Fruit fly (Drosophila melanogaster): ENCODE measurements around the gene CG12379.

The CG12379 gene

dm6 chrX:15697581-15698208 is 36.1 kb downstream of the CG12379 start (continued):
- TF ChIP-seq Lpt (GFP tag; optimal IDR thresholded peaks at IDR 0.05), result peak; percentile 86
- peak; percentile 75 for TF ChIP-seq net (GFP tag; optimal IDR thresholded peaks at IDR 0.05)
- TF ChIP-seq Ets96B (tag; optimal IDR thresholded peaks at IDR 0.05), result peak; percentile 86
- peak; percentile 67 for TF ChIP-seq Hr4 (GFP tag; optimal IDR thresholded peaks at IDR 0.05)
- TF ChIP-seq Sox14 (GFP tag; optimal IDR thresholded peaks at IDR 0.05), result peak; percentile 68
- no peak for TF ChIP-seq CG16779 (tag; optimal IDR thresholded peaks at IDR 0.05)
- peak; percentile 92 for TF ChIP-seq achi (GFP tag; optimal IDR thresholded peaks at IDR 0.05)
- peak; percentile 93 for TF ChIP-seq Eip78C (GFP tag)
- peak; percentile 83 for TF ChIP-seq CG10669 (GFP tag; optimal IDR thresholded peaks at IDR 0.05)
- no peak for TF ChIP-seq Hr38 (GFP tag; optimal IDR thresholded peaks at IDR 0.05)
- peak; percentile 66 for TF ChIP-seq Blimp-1 (GFP tag; optimal IDR thresholded peaks at IDR 0.05)
- peak; percentile 59 for TF ChIP-seq Ets21C (GFP tag; optimal IDR thresholded peaks at IDR 0.05)
- peak; percentile 67 for TF ChIP-seq fd59A (GFP tag; optimal IDR thresholded peaks at IDR 0.05)
- TF ChIP-seq fd85E (GFP tag; optimal IDR thresholded peaks at IDR 0.05), result no peak
- peak; percentile 78 for TF ChIP-seq spab (GFP tag; optimal IDR thresholded peaks at IDR 0.05)
- TF ChIP-seq ss (GFP tag; optimal IDR thresholded peaks at IDR 0.05), result peak; percentile 82 to 84
- TF ChIP-seq CG34406 (GFP tag; optimal IDR thresholded peaks at IDR 0.05), result peak; percentile 78
- TF ChIP-seq CG8319 (GFP tag; optimal IDR thresholded peaks at IDR 0.05), result peak; percentile 65
- TF ChIP-seq CG11902 (GFP tag; optimal IDR thresholded peaks at IDR 0.05), result peak; percentile 78
- TF ChIP-seq fkh (GFP tag; optimal IDR thresholded peaks at IDR 0.05), result peak; percentile 89
- TF ChIP-seq cyc (GFP tag; optimal IDR thresholded peaks at IDR 0.05), result peak; percentile 79
- TF ChIP-seq CG6276 (GFP tag; optimal IDR thresholded peaks at IDR 0.05), result peak; percentile 81
- peak; percentile 73 for TF ChIP-seq Eip75B (GFP tag; optimal IDR thresholded peaks at IDR 0.05)
- TF ChIP-seq CG11294 (GFP tag; IDR thresholded peaks at IDR 0.05), result peak; percentile 88
- peak; percentile 88 for TF ChIP-seq CG3919 (GFP tag; optimal IDR thresholded peaks at IDR 0.05)
- peak; percentile 76 for TF ChIP-seq CG7368 (GFP tag; optimal IDR thresholded peaks at IDR 0.05)
- peak; percentile 74 for TF ChIP-seq lz (GFP tag; optimal IDR thresholded peaks at IDR 0.05)
- TF ChIP-seq topi (GFP tag; optimal IDR thresholded peaks at IDR 0.05), result peak; percentile 73
- TF ChIP-seq CG15336 (GFP tag; IDR thresholded peaks at IDR 0.05), result peak; percentile 83
- TF ChIP-seq CG1621 (tag; optimal IDR thresholded peaks at IDR 0.05), result peak; percentile 76
- TF ChIP-seq CG8119 (GFP tag; IDR thresholded peaks at IDR 0.05), result peak; percentile 74
- TF ChIP-seq CG10631 (GFP tag; optimal IDR thresholded peaks at IDR 0.05), result peak; percentile 90
- TF ChIP-seq CG11762 (GFP tag; optimal IDR thresholded peaks at IDR 0.05; ENCODE audit: insufficient read depth), result peak; percentile 84
- TF ChIP-seq svp (GFP tag), result peak; percentile 86
- peak; percentile 78 for TF ChIP-seq CG6808 (GFP tag; optimal IDR thresholded peaks at IDR 0.05)
- peak; percentile 84 for TF ChIP-seq acj6 (GFP tag; optimal IDR thresholded peaks at IDR 0.05)
- TF ChIP-seq eg (GFP tag; IDR thresholded peaks at IDR 0.05), result peak; percentile 93
- TF ChIP-seq CG4318 (GFP tag; optimal IDR thresholded peaks at IDR 0.05), result peak; percentile 79
- TF ChIP-seq pdm3 (GFP tag; optimal IDR thresholded peaks at IDR 0.05), result peak; percentile 79

DNA sequence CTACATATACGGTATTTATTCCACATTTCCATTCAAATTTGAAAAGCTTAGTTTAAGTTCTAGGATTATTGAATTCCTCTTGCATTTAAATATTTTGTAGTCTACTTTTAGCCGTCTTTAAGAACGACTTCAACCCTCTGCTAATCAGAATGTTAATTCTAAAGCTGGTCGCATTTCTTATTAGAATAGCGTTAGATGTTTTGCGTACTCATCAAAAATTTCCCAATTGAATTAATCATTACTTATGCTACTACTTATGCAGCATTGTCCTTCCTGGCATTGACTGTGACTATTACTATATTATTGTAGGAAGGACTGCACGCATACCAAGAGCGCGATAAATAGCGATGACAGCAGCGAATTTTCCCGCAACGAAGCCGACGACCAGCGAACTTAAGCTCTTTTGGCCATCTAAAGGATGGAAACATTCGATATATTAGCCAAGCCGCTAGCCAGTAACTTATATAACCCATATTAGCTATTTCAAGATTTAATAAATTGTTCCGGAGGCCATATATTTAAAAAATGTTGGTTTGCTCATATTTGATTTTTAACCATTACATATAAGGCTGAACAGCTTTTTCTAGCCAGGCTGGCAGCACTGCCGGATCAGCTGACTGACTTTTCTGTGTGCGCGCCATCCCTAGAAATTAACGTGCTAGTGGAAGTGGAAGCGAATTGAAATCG is 36.8 kb downstream of the CG12379 start, which contains the start of gene CG8128:
Gene CG8128, plus strand, starts transcription at position 641 of the 687 bp plus-strand sequence.
- TF ChIP-seq Eip93F (GFP tag; optimal IDR thresholded peaks at IDR 0.05) (no peak), acj6 (GFP tag; optimal IDR thresholded peaks at IDR 0.05) (no peak), Ets21C (GFP tag; optimal IDR thresholded peaks at IDR 0.05) (no peak), lz (GFP tag; optimal IDR thresholded peaks at IDR 0.05) (peak; percentile 8), svp (GFP tag) (peak; percentile 58), Smox (GFP tag; optimal IDR thresholded peaks at IDR 0.05) (no peak), OdsH (GFP tag; optimal IDR thresholded peaks at IDR 0.05) (no peak), esn (GFP tag; optimal IDR thresholded peaks at IDR 0.05) (peak; percentile 6), Hr39 (GFP tag; optimal IDR thresholded peaks at IDR 0.05) (peak; percentile 19), CG31627 (GFP tag; optimal IDR thresholded peaks at IDR 0.05) (peak; percentile 6), Met (GFP tag; optimal IDR thresholded peaks at IDR 0.05) (peak; percentile 13), Lpt (GFP tag; optimal IDR thresholded peaks at IDR 0.05) (no peak), pdm3 (GFP tag; optimal IDR thresholded peaks at IDR 0.05) (peak; percentile 28)

Data from whole organism, prepupa.